Fruit fly (Drosophila melanogaster): ENCODE results near the gene CG42752.

The CG42752 gene

DNA sequence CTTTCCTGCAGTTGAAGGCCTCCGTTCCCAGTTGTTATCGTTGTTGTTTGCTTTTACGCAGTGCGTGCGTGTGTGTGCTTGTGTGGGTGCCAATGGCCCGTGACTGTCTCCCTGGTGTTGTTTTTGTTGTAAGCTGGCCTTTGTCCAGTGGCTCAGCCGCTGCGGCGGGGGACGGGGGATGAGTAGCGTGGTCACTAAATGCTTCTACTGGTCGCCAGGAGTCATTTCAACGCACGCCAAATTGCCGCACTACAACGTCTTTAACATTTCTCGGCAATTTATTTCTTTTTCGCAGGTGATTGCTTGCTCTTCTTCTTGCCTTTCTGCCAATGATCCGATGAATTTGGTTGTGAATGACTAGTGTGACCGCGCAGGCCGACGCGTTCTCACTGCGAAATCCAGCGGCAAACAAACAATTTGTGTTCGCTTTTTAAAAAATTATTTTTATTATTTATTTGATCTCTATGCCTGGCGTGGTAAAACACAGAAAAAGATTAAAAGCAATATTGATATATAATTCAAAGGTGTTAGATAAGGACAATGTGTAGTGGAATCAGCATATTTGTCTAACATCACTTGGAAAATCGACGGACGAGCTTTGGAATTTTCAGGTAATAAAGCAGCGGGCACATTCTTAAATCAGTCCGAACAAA, 31.5 kb downstream of the CG42752 start, which contains the start of the genes Faf2 and Grip71 (continued):
- peak; percentile 94 for TF ChIP-seq CG12391 (tag; optimal IDR thresholded peaks at IDR 0.05)
- TF ChIP-seq Nf-YC (tag; optimal IDR thresholded peaks at IDR 0.05): peak; percentile 81
- peak; percentile 62 for TF ChIP-seq CG3995 (GFP tag; optimal IDR thresholded peaks at IDR 0.05)
- TF ChIP-seq Atf-2 (GFP tag; optimal IDR thresholded peaks at IDR 0.05): peak; percentile 80
- peak; percentile 72; the same call in 1 of the 3 replicates for TF ChIP-seq sr (GFP tag; IDR thresholded peaks at IDR 0.05)
- TF ChIP-seq lov (optimal IDR thresholded peaks at IDR 0.05): no peak
- peak; percentile 78 for TF ChIP-seq lov (GFP tag; IDR thresholded peaks at IDR 0.05)
- TF ChIP-seq CG17912 (GFP tag; optimal IDR thresholded peaks at IDR 0.05): peak; percentile 62
- peak; percentile 76 for TF ChIP-seq CG11696 (GFP tag; IDR thresholded peaks at IDR 0.05)
- TF ChIP-seq CG2875 (GFP tag; optimal IDR thresholded peaks at IDR 0.05): peak; percentile 74
- TF ChIP-seq CG6654 (GFP tag; optimal IDR thresholded peaks at IDR 0.05): peak; percentile 35

DNA sequence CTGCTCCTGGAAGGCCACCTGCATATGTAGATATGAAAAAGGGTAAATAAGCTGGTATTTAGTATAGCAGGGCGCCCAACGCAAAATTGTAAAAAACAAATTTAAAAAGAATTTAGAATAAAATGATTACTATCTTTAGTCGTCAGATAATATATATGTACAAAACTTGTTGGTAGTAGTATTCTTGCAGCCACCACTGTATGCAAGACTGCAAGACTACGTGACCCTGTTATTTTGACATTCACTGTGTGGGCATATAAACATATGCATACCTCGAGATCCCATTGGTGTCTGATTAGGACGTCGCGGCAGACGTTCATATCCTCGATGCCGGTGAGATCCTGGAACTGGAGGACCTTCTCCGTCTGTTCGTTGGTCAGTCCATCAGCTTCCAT, 32.1 kb downstream of the CG42752 start:
- TF ChIP-seq Hand (GFP tag; optimal IDR thresholded peaks at IDR 0.05) (no peak), CG15514 (GFP tag; optimal IDR thresholded peaks at IDR 0.05) (peak; percentile 32), lilli (GFP tag; optimal IDR thresholded peaks at IDR 0.05) (peak; percentile 41), CG3281 (GFP tag; optimal IDR thresholded peaks at IDR 0.05) (peak; percentile 30), tin (GFP tag; optimal IDR thresholded peaks at IDR 0.05) (peak; percentile 38), amos (GFP tag; IDR thresholded peaks at IDR 0.05; ENCODE audit: partially characterized antibody) (no peak), caup (GFP tag; optimal IDR thresholded peaks at IDR 0.05; ENCODE audit: severe bottlenecking) (peak; percentile 24), cg (GFP tag; optimal IDR thresholded peaks at IDR 0.05) (no peak), CG3847 (GFP tag; IDR thresholded peaks at IDR 0.05) (no peak), seq (GFP tag; IDR thresholded peaks at IDR 0.05) (no peak), trem (tag; optimal IDR thresholded peaks at IDR 0.05) (no peak), sens (GFP tag) (peak; percentile 85), CG10462 (GFP tag; optimal IDR thresholded peaks at IDR 0.05) (no peak), CG31388 (GFP tag; optimal IDR thresholded peaks at IDR 0.05) (no peak), cas (GFP tag; IDR thresholded peaks at IDR 0.05) (0 out of 2 replicates have a peak, but pooled peaks have one; percentile 9), D19B (GFP tag; optimal IDR thresholded peaks at IDR 0.05) (no peak), peb (GFP tag; IDR thresholded peaks at IDR 0.05) (no peak), hth (optimal IDR thresholded peaks at IDR 0.05) (no peak), CG2875 (GFP tag; optimal IDR thresholded peaks at IDR 0.05) (no peak), Hmr (GFP tag; optimal IDR thresholded peaks at IDR 0.05) (peak; percentile 41), prd (optimal IDR thresholded peaks at IDR 0.05) (no peak), prd (GFP tag; IDR thresholded peaks at IDR 0.05) (0 out of 3 replicates have a peak, but pooled peaks have one; percentile 36), CG2712 (tag; optimal IDR thresholded peaks at IDR 0.05) (peak; percentile 4), PHDP (tag; optimal IDR thresholded peaks at IDR 0.05) (peak; percentile 39), CG10267 (tag; optimal IDR thresholded peaks at IDR 0.05) (no peak), CG11695 (GFP tag; IDR thresholded peaks at IDR 0.05) (0 out of 3 replicates have a peak, but pooled peaks have one; percentile 17), zen2 (GFP tag; IDR thresholded peaks at IDR 0.05; ENCODE audit: partially characterized antibody) (no peak), CG13624 (GFP tag; optimal IDR thresholded peaks at IDR 0.05) (peak; percentile 45), CG13424 (tag; optimal IDR thresholded peaks at IDR 0.05) (no peak), zfh2 (GFP tag; optimal IDR thresholded peaks at IDR 0.05) (peak; percentile 9), CG7271 (tag; optimal IDR thresholded peaks at IDR 0.05) (no peak), sob (GFP tag; IDR thresholded peaks at IDR 0.05) (no peak), NC2β (GFP tag; optimal IDR thresholded peaks at IDR 0.05) (no peak), lbe (GFP tag; optimal IDR thresholded peaks at IDR 0.05) (peak; percentile 7), CG1602 (GFP tag; optimal IDR thresholded peaks at IDR 0.05) (peak; percentile 22), CG9932 (GFP tag; IDR thresholded peaks at IDR 0.05) (peak; percentile 53), CG10565 (GFP tag; optimal IDR thresholded peaks at IDR 0.05) (no peak), CG8388 (GFP tag; optimal IDR thresholded peaks at IDR 0.05) (peak; percentile 44), Trl (optimal IDR thresholded peaks at IDR 0.05) (no peak), Trl (GFP tag; optimal IDR thresholded peaks at IDR 0.05) (peak; percentile 12)

Data from whole organism, embryonic.